Worm (Caenorhabditis elegans) whole organism, early embryonic: ENCODE measurements around the gene prmt-5.

Source experiments
- B0310.2 ChIP-seq: sonication (generic microtip); optimal IDR thresholded peaks from 2 replicates; lab custom pipeline; 2016; ENCODE audit warnings: mild to moderate bottlenecking, missing genetic modification characterization, missing compliant biosample characterization
- F13C5.2 ChIP-seq: sonication (generic microtip); optimal IDR thresholded peaks from 2 replicates; lab custom pipeline; 2017; ENCODE audit warnings: mild to moderate bottlenecking, missing genetic modification characterization, inconsistent platforms, missing compliant biosample characterization
- aly-1 ChIP-seq: sonication (generic microtip); optimal IDR thresholded peaks from 2 replicates; lab custom pipeline; 2016; ENCODE audit warnings: missing genetic modification characterization, missing compliant biosample characterization
- ama-1 ChIP-seq: fragments of 150-350 bp; optimal IDR thresholded peaks from 2 replicates; lab custom pipeline; 2014
- ceh-13 ChIP-seq: fragments of 200-800 bp; sonication (Bioruptor generic); optimal IDR thresholded peaks from 2 replicates; lab custom pipeline; 2018; ENCODE audit warnings: mild to moderate bottlenecking, missing genetic modification characterization, missing compliant biosample characterization
- ets-7 ChIP-seq: sonication (generic microtip); optimal IDR thresholded peaks from 2 replicates; lab custom pipeline; 2016; ENCODE audit warnings: missing genotype, missing genetic modification characterization, missing compliant biosample characterization
- flt-1 ChIP-seq: fragments of 200-800 bp; sonication (Bioruptor generic); IDR thresholded peaks from 2 replicates; pipeline ENCODE4 v1.3.6; 2022; ENCODE audit warnings: missing genetic modification characterization, missing compliant biosample characterization
- hmbx-1 ChIP-seq: sonication (generic microtip); optimal IDR thresholded peaks from 2 replicates; lab custom pipeline; 2016; ENCODE audit warnings: mild to moderate bottlenecking, missing genetic modification characterization, missing compliant biosample characterization
- hmg-4 ChIP-seq: fragments of 200-800 bp; sonication (Bioruptor generic); optimal IDR thresholded peaks from 2 replicates; lab custom pipeline; 2018; ENCODE audit warnings: mild to moderate bottlenecking, missing genetic modification characterization, missing compliant biosample characterization
- hnd-1 ChIP-seq: sonication (generic microtip); optimal IDR thresholded peaks from 2 replicates; lab custom pipeline; 2016; ENCODE audit warnings: missing genetic modification characterization, missing compliant biosample characterization
- sea-1 ChIP-seq: fragments of 200-800 bp; sonication (Bioruptor generic); conservative IDR thresholded peaks from 2 replicates; pipeline ENCODE4 v1.3.6; 2022; ENCODE audit warnings: missing genetic modification characterization, missing compliant biosample characterization
- tbx-11 ChIP-seq: fragments of 200-800 bp; sonication (Bioruptor generic); IDR thresholded peaks from 2 replicates; pipeline ENCODE4 v1.3.6; 2022; ENCODE audit warnings: missing genetic modification characterization, missing compliant biosample characterization
- tbx-37 ChIP-seq: fragments of 200-800 bp; sonication (Bioruptor generic); conservative IDR thresholded peaks from 2 replicates; pipeline ENCODE4 v1.3.6; 2022; ENCODE audit warnings: missing genetic modification reagents, missing genetic modification characterization, missing compliant biosample characterization
- tra-4 ChIP-seq: sonication (generic microtip); optimal IDR thresholded peaks from 2 replicates; lab custom pipeline; 2017; ENCODE audit warnings: missing genetic modification characterization, missing compliant biosample characterization

ce11 chrIII:5244539-5244938, 14.2 kb downstream of the prmt-5 start, which contains the start of gene cnd-1:
- no peak for TF ChIP-seq B0310.2
- no peak for TF ChIP-seq flt-1 (GFP tag; lab: Robert Waterston, UW)
- no peak for TF ChIP-seq ceh-13 (GFP tag; lab: Kevin White, UChicago)
- no peak for TF ChIP-seq tra-4 (tag; lab: Kevin White, UChicago)
- no peak for TF ChIP-seq ets-7 (tag; lab: Kevin White, UChicago)
- TF ChIP-seq hnd-1 (tag; lab: Kevin White, UChicago), result no peak
- TF ChIP-seq sea-1 (GFP tag; lab: Robert Waterston, UW), result no peak
- TF ChIP-seq F13C5.2, result no peak
- no peak for TF ChIP-seq aly-1 (tag; lab: Kevin White, UChicago)
- no peak for TF ChIP-seq ama-1
- TF ChIP-seq tbx-11 (GFP tag; lab: Robert Waterston, UW), result no peak
- TF ChIP-seq hmbx-1, result no peak
- TF ChIP-seq hmg-4, result no peak
- no peak for TF ChIP-seq tbx-37 (GFP tag; lab: Robert Waterston, UW)
